Worm (Caenorhabditis elegans) whole organism, dauer: ENCODE results near the gene F46E10.18.

Experiments used
- unc-62 ChIP-seq: sonication (generic microtip); optimal IDR thresholded peaks from 2 replicates; lab custom pipeline; 2017; ENCODE audit warnings: missing biosample characterization, missing genetic modification reagents, missing genetic modification characterization

F46E10.18 gene

DNA sequence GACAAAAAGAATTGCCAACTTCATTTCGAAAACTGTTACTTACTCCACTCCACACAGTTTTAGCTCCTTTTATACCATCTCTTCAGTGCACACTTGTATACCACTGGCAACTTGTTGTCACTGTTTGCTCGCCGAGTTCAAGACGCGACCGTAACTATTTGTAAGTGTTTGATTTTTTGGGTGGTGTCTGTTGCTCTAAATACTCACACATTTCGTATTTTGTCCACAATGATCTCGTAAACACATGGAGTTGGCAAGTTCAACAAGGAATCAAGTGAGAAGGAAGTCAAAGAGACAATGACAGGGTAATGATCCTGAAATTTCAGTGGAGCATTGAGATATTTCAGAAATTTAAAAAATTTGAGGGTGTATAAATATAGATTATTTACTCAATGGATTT lies 12.2 kb downstream of the F46E10.18 start, which contains the start of gene hpo-26:
hpo-26 (minus strand) TSS at position 31 of the 400 bp plus-strand sequence.
- TF ChIP-seq unc-62 (GFP tag; lab: Kevin White, UChicago): no peak

DNA sequence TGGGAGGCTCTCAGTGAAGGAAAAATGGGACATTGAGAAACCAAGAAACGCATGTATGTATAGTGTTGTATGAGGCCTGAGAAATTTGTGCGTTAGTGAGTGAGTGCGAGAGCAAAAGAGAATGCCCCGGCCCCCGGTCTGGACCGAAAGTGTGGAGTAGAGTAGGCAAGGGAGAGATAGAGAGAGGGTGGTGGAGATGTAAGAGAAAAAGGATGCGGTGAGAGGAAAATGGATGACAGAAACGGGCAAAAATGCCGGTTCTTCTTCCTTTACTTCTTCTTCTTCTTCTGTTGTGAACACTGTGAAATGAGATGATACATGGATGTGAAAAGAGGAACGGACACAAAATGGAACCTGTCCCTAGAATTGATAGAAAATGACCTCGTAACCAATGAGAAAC lies 17.5 kb downstream of the F46E10.18 start:
- no peak for TF ChIP-seq unc-62 (GFP tag; lab: Kevin White, UChicago)

DNA sequence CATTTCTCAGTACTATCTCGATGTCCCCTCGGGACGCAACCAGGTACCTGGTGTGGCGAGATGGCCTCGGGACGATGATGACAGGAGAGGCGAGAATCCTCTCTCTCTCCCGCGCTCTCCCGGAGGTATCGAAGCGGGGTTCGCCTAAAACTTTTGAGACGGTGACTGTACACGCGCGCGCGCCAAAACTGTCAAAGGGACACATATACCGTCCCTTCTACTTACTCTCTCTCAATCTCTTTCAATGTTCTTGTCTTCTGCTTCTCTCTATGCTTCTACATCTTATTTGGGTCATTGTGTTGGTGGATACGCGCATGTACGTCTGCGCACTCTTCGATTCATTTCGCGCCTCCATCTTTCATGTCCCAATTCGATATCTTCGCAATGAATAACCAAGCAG lies 21.0 kb downstream of the F46E10.18 start:
- TF ChIP-seq unc-62 (GFP tag; lab: Kevin White, UChicago): no peak

DNA sequence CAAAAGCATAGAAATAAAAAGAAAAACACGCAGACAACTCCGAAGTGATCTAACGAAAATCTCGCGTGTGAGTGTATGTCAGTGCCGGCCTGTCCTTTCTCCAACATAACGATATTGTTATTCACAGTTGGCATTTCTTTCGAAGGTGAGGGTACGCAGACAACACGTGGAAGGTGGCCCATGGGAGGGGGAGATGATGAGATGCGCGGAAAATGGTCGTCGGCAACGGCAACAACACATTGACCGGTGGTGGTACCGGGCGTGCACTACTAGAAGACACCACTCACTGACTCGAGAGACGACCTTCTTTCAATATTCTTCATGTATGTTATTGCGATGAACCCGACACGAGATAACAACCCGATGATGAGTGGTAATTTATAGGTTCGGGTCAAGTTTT lies 24.2 kb downstream of the F46E10.18 start:
- TF ChIP-seq unc-62 (GFP tag; lab: Kevin White, UChicago): no peak

DNA sequence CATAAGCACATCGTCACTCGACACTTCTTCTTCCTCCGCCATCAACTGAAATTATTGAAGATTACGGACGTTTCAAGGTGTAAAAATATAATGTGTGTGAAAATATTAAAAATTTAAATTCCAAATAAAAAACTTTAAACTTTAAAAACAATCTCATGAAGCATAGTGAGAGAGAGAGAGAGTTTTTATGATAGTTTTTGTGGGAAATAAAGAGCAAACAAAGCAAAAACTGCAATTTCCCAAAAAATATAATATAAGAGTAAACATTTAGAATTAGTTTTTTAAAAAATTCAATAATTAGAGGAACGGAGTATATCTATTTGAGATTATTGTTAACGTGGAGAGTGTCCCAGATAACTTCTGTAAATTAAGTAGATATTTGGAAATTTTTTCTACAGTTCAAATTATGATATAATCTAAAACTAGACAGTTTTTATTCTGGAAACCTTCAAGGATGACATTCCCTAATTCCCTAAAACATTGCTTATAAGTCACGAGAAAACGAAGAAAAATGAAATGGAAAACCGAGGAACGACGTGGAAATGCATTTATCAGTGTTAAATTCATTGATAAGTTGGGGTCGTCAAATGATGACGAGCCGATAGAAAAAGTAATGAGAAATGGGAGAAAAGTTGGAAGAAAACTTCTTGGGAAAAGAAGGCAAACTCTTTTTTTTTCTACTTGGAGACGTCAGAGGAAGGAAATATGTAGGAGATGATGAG lies 25.8 kb downstream of the F46E10.18 start, which contains the start of gene dre-1:
dre-1 (minus strand) TSS at position 51 of the 722 bp plus-strand sequence.
- no peak for TF ChIP-seq unc-62 (GFP tag; lab: Kevin White, UChicago)

DNA sequence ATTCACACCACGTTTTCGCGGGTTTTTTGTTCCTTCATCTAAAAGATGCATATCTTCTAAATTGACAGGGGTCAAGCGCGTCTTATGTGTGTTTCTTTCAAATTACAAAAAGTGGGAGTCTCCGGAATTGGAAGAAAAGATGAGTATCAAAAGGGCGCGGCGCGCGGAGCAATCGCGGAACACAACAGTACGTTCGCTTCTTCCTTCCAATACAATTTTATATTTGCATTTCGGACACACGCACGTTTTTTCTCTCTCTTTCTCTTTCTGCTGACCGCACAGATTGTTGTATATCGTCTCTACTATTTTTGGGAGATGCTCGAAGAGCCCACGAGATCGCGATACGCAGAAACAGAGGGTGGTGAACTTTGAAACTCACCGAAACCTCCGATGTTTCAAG lies 27.5 kb downstream of the F46E10.18 start:
- no peak for TF ChIP-seq unc-62 (GFP tag; lab: Kevin White, UChicago)

DNA sequence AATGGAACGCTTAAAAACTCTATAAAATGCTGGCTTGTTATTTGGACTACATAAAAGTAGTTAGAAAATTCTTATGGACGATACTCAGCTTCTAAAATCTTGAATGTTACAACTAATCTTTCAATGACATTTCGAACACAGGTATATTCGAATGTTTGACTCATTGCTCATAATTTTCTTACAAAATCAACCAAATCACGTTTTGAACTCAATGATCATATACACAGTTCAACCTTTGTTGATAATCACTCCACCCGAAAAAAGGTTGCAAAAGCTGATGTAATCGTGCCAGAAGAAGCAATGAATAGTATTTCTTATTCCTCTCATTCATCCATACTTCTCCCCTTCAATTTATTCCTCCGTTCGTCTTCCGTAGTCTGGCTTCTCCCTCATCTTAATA lies 28.3 kb downstream of the F46E10.18 start, which contains the start of gene K04A8.20:
K04A8.20 (plus strand) TSS at position 301 of the 400 bp plus-strand sequence.
- no peak for TF ChIP-seq unc-62 (GFP tag; lab: Kevin White, UChicago)

DNA sequence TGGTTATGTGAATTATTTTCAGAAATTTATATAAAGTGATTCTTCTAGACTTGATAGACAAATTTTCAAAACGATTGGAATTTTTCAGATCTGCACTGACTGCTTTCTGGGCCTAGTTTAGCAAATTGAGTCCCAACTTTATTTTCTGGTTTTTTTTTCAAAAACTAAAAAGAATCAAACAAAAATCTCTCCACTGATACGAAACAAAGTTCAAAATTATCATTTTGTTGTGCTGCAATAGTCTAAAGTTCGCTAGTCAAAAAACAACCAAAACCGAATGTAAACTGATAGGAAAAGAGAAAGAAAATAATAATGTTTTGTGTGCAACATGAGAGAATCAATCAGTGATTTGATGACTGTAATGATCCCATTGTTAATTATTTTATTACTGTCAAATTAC lies 29.0 kb downstream of the F46E10.18 start, which contains the start of gene lipl-4:
lipl-4 (plus strand) TSS at position 301 of the 400 bp plus-strand sequence.
- TF ChIP-seq unc-62 (GFP tag; lab: Kevin White, UChicago): no peak

DNA sequence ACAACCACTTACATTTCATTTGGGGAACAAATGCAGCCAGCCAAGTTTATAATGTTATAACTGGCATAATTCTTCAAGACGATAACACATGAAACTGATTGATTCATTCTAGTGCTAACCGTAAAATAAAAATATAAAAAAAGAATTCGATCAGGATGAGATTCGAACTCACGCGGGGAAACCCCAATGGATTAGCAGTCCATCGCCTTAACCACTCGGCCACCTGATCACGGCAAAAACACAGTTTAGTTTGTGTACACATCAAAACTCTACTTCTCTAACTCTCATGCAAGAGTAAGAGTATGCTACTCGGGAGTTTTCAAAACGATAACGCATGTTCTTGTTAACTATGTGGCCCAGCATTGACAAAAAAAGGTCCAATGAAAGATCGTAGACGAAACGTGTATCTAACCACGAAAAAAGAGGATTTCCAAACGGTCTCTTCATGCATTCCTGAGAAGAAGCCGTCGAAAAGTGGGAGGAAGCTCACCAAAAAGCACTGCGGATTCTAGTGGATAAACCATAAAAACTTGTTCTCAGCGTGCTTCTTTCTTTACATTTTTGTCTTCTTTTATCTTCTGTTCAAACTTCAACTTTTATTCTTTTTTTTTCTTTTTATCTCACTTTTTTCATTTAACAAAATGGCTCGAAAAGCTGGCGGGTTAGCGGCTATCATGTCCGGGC lies 31.0 kb downstream of the F46E10.18 start, which contains the start of gene twk-10:
twk-10 (plus strand) TSS at position 634 of the 684 bp plus-strand sequence.
- TF ChIP-seq unc-62 (GFP tag; lab: Kevin White, UChicago): no peak

DNA sequence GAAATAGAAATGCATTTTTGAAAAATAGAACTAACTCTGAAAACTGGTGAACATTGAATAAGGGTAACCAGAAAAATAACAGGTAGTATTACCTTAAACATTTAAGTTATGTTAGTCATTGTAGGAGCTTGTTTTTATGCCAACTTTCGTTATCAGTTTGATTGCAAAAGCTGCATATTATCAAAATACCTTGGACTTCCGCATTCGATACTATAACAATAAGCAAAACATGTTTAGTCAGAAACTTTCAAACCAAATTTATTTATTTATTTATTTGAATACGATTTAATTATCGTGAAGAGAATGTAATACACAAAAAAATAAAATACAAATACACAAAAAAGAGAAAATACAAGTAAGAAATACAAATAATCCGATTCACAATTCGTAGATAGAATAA lies 33.5 kb downstream of the F46E10.18 start, which contains the start of gene K04A8.19:
K04A8.19 (minus strand) TSS at position 101 of the 400 bp plus-strand sequence.
- TF ChIP-seq unc-62 (GFP tag; lab: Kevin White, UChicago): no peak

DNA sequence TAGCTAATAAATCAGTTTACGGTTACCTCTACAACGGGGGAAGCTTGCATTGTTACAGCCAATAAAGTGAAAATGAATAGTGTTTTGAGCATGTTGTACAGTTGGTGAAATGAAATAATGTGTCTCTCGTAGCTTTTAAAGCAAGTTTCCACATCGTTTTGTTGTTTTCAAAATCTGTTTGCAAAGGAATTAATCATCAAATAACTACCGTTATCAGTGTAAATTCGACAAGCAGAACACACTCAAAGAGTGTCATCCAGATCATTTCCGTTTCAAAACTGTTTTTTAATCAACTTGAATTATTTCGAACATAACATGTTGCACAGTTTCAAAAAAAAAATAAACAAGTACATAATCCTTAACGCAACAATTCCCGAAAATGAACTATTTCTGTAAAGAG lies 36.2 kb downstream of the F46E10.18 start, which contains the start of gene spp-27:
spp-27 (minus strand) TSS at position 101 of the 400 bp plus-strand sequence.
- no peak for TF ChIP-seq unc-62 (GFP tag; lab: Kevin White, UChicago)

DNA sequence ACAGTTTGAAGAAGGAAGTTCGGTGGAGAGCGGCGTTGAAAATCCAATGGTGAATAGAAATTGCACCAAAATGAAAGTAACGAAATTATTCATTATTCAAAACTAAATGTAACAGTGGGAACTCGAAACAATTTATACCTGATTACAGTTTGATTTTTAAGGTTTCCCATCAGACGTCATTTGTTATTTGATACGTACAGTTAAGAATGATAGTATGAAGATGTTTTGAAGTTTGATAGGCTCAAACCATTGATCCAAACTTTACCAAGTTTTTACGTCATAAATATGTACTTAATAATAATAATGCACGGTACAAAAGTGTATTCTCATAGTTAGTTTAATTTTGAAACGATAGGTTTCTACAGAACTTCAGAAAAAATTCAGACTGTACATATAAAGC lies 37.3 kb downstream of the F46E10.18 start, which contains the start of gene spp-20:
spp-20 (minus strand) TSS at position 101 of the 400 bp plus-strand sequence.
- TF ChIP-seq unc-62 (GFP tag; lab: Kevin White, UChicago): no peak

DNA sequence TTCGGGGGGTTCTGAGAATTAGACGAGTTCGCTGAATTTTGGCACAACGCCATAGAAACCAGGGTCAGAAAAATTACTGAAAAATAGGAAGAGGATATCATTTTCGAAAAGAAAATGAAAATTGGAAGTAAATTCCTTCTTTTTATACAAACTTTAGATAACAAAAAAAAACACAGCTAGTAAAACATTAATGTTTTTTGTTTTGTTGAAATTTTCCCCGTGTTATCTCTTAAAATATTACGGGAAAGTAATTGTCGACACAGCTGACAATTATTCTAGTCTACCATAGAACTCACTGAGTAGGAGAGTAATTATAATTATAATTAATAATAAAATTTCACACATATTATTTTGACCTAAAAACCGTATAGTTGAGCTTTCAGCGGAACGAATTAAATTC lies 38.3 kb downstream of the F46E10.18 start, which contains the start of gene spp-26:
spp-26 (minus strand) TSS at position 101 of the 400 bp plus-strand sequence.
- no peak for TF ChIP-seq unc-62 (GFP tag; lab: Kevin White, UChicago)

DNA sequence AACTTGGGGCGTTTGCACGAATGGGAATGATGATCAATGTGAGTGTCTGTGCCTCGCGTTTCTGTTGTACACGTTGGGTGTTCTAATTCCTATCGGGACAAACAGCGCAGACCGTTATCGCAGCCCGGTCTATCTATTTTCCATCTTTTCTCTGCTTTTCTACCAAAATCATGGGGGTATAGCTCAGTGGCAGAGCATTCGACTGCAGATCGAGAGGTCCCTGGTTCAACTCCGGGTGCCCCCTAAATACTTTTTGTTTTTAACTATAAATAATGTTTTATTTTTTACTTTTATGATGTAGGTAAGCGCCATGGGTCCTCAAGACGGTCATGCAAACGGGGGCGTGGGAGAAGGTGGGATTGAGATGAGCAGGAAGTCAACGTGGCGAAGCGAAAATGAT lies 38.8 kb downstream of the F46E10.18 start:
- TF ChIP-seq unc-62 (GFP tag; lab: Kevin White, UChicago): no peak

DNA sequence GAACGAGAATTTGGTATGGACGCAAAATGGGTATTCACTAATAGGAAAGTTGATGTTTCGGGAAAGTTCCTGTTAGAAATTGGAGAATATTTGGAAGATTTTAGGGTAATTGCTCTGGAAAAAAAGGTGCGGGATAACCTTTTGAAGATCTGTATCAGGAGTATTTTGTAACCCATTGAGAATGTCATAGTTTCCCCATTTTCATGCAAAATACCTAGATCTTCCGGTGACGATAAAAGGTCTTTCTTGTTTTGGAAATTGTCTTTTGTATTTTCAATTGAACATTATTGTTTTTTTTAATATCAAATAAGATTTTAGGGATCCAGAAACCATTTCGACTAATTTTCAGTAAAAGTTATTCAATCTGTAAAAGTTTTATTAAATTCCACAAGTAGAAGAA lies 40.8 kb downstream of the F46E10.18 start, which contains the start of gene spp-19:
spp-19 (minus strand) TSS at position 101 of the 400 bp plus-strand sequence.
- TF ChIP-seq unc-62 (GFP tag; lab: Kevin White, UChicago): no peak
